Worm (Caenorhabditis elegans): Measurements from ENCODE around the gene C06B8.3.

The C06B8.3 gene

ce11 chrV:15499099-15499498 is 14.7 kb upstream of the C06B8.3 start:
- TF ChIP-seq him-1 (tag; optimal IDR thresholded peaks at IDR 0.05) (no peak), W03F9.2 (tag; optimal IDR thresholded peaks at IDR 0.05) (no peak), dao-5 (tag; optimal IDR thresholded peaks at IDR 0.05) (no peak)

- TF ChIP-seq W03F9.2 (tag; optimal IDR thresholded peaks at IDR 0.05): no peak
- no peak for TF ChIP-seq him-1 (tag; optimal IDR thresholded peaks at IDR 0.05)
Observed at ce11 chrV:15498434-15498833, 14.0 kb upstream of the C06B8.3 start, which contains the start of gene C06B8.7. Gene C06B8.7, plus strand, starts transcription at chrV:15498734.

ce11 chrV:15497731-15498130 is 13.3 kb upstream of the C06B8.3 start:
- TF ChIP-seq dao-5 (tag; optimal IDR thresholded peaks at IDR 0.05) (no peak), him-1 (tag; optimal IDR thresholded peaks at IDR 0.05) (no peak), W03F9.2 (tag; optimal IDR thresholded peaks at IDR 0.05) (no peak)

DNA sequence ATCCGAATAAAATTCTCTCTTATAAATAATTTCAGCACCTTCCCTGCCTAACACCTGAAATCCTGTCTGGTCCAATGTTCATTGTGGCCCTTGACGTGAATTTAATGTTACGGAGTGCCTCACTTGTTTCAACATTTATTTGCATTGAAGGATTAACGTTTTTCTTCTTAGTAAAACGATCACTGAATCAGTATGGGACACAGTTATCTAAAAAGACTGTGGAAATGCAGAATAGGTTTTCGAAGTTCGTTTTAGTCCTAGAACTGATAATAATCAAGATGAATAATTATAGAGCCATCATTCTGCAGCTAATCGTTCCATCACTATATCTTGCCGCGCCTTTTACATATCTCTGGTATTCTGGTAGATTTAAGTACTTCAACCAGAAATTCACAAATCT is 10.7 kb upstream of the C06B8.3 start, which contains the start of gene srh-219:
Gene srh-219 (plus strand): TSS at position 301 of the 400 bp plus-strand sequence.
- no peak for TF ChIP-seq dao-5 (tag; optimal IDR thresholded peaks at IDR 0.05)
- TF ChIP-seq him-1 (tag; optimal IDR thresholded peaks at IDR 0.05): no peak
- TF ChIP-seq W03F9.2 (tag; optimal IDR thresholded peaks at IDR 0.05): no peak

DNA sequence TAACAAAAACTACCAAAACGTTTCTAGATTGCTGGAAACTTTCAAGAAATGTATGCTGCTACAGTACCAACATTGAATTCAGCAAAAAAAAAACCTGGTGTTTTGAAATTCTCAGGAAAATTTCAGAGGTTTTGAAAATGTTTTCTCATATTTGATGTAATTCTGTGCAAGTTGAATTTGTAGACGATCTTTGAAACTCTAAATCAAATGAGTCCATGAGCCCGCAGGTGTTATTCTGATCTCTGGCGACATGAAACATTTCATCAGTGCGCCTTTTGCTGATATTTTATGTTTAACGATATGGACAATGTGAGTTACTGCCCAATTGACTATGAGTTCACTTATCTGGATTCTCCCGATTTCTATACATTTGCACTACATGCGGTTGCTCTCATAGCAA is 9.2 kb upstream of the C06B8.3 start, which contains the start of gene srh-218:
Gene srh-218 (plus strand): TSS at position 301 of the 400 bp plus-strand sequence.
- TF ChIP-seq W03F9.2 (tag; optimal IDR thresholded peaks at IDR 0.05) (no peak), dao-5 (tag; optimal IDR thresholded peaks at IDR 0.05) (no peak), him-1 (tag; optimal IDR thresholded peaks at IDR 0.05) (no peak)

ce11 chrV:15492518-15492917 is 8.1 kb upstream of the C06B8.3 start, which contains the start of gene str-264:
Gene str-264, minus strand, starts transcription at chrV:15492618.
- TF ChIP-seq him-1 (tag; optimal IDR thresholded peaks at IDR 0.05) (no peak), dao-5 (tag; optimal IDR thresholded peaks at IDR 0.05) (no peak), W03F9.2 (tag; optimal IDR thresholded peaks at IDR 0.05) (no peak)

ce11 chrV:15487764-15488163 is 3.3 kb upstream of the C06B8.3 start, which contains the start of gene srw-21:
Gene srw-21, plus strand, starts transcription at chrV:15488064.
- TF ChIP-seq dao-5 (tag; optimal IDR thresholded peaks at IDR 0.05) (no peak), W03F9.2 (tag; optimal IDR thresholded peaks at IDR 0.05) (no peak), him-1 (tag; optimal IDR thresholded peaks at IDR 0.05) (no peak)

ce11 chrV:15483563-15483962 is 874 bp downstream of the C06B8.3 start:
- TF ChIP-seq W03F9.2 (tag; optimal IDR thresholded peaks at IDR 0.05): no peak
- TF ChIP-seq dao-5 (tag; optimal IDR thresholded peaks at IDR 0.05): no peak
- no peak for TF ChIP-seq him-1 (tag; optimal IDR thresholded peaks at IDR 0.05)

- no peak for TF ChIP-seq dao-5 (tag; optimal IDR thresholded peaks at IDR 0.05)
- no peak for TF ChIP-seq W03F9.2 (tag; optimal IDR thresholded peaks at IDR 0.05)
Observed at ce11 chrV:15481374-15481773, 3.1 kb downstream of the C06B8.3 start, which contains the start of gene nhr-150. Gene nhr-150, minus strand, starts transcription at chrV:15481465.

DNA sequence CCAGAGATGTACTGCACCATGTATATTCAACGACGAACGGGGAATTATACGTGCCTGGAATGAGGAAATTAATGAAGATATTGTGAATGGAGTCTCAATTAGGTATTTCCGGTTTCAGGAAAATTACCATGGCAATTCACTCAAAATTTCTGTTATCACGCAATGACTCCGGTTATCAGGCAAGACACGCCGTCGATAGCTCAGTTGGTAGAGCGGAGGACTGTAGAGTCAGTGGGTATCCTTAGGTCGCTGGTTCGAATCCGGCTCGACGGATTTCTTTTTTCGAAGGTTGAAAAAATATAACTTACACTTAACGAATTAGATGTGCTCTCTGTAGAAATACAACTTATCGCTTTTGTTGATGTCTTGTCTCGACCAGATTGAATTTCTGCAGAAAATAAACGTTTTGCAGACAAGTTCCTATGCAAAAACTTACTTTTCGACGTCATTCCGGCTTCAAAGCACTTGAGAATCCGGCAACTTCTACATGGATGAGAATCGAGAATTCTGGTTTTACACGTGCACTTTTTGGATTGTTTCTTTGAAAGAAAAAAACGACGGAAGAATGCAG is 3.8 kb downstream of the C06B8.3 start:
- TF ChIP-seq dao-5 (tag; optimal IDR thresholded peaks at IDR 0.05) (no peak), him-1 (tag; optimal IDR thresholded peaks at IDR 0.05) (no peak), W03F9.2 (tag; optimal IDR thresholded peaks at IDR 0.05) (no peak)

DNA sequence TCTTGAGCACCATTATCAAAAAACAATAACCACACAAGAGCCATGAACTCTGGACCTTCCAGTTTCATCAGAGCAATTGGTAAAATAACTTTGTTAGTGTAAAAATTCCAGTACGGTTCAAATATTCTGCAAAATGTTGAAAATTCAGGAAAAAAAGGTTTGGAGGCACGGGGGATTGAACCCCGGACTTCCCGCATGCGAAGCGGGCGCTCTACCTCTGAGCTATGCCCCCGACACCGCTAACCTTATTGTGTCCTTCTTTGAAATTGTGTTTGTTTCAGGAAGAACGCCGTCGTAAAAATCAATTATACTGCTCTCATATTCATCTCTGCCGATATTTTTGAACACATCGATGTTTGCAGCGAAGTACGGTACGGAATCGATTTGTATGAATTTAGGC is 4.6 kb downstream of the C06B8.3 start:
- no peak for TF ChIP-seq dao-5 (tag; optimal IDR thresholded peaks at IDR 0.05)
- TF ChIP-seq him-1 (tag; optimal IDR thresholded peaks at IDR 0.05): no peak
- TF ChIP-seq W03F9.2 (tag; optimal IDR thresholded peaks at IDR 0.05): no peak

ce11 chrV:15479107-15479506 is 5.3 kb downstream of the C06B8.3 start:
- TF ChIP-seq dao-5 (tag; optimal IDR thresholded peaks at IDR 0.05) (no peak), W03F9.2 (tag; optimal IDR thresholded peaks at IDR 0.05) (no peak), him-1 (tag; optimal IDR thresholded peaks at IDR 0.05) (no peak)

DNA sequence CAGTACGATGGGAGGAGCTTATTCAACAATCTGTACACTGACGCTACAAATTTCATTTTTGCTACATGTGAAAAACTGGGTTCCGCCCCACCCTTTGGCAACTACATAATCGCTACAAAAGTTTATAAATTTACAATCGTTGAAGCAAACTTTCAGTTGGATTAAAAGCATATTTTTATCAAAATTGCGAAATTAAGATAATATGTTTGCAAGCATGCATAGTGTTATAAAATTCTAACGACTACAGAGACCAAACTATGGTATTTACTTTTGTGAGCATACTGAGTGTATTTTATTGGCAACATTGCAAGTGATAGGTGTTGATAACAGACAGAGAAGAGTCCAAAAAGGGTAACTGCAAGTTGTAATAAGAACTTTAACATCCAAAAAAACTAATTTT is 5.8 kb downstream of the C06B8.3 start, which contains the start of gene C06B8.2:
Gene C06B8.2 (minus strand): TSS at position 153 of the 400 bp plus-strand sequence.
- TF ChIP-seq dao-5 (tag; optimal IDR thresholded peaks at IDR 0.05) (no peak), W03F9.2 (tag; optimal IDR thresholded peaks at IDR 0.05) (no peak), him-1 (tag; optimal IDR thresholded peaks at IDR 0.05) (no peak)

DNA sequence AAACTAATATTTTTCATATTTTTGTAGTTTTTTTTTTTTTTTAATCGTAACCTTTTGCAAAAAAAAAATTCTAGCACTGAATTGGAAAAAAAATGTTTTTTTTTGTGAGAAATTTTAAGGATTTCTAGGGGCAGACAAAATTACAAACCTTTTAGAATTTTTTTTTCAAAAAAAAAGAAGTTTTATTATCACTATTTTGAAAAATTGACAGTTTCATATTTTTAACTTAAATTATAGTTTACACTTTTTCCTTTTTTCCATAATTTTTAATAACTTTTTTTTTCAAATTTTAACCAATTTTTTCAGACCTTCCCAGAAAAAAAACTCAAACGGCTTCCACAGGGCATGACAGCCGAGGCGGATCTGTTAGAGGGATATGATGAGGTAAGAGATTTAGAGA is 13.4 kb downstream of the C06B8.3 start, which contains the start of gene dpf-1:
Gene dpf-1 (plus strand): TSS at position 301 of the 400 bp plus-strand sequence.
- no peak for TF ChIP-seq him-1 (tag; optimal IDR thresholded peaks at IDR 0.05)
- no peak for TF ChIP-seq dao-5 (tag; optimal IDR thresholded peaks at IDR 0.05)
- no peak for TF ChIP-seq W03F9.2 (tag; optimal IDR thresholded peaks at IDR 0.05)

DNA sequence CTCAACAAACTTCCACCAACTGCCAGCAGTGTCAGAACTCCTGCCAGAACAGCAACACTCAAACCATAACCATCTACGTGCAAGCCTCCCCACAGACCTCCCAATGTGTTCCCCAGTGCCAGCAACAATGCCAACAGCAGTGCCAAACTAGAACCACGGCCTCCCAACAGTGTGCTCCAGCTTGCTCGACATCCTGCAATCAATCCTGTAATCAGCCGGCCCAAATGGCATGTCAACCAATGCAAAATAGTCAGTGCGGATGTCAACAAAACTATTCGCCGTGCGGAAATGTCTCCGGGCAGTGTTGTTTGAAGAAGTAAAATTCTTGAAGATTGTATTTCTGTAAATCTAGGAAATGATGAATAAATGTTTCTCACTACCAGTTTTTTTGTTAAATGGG is 17.7 kb downstream of the C06B8.3 start:
- TF ChIP-seq dao-5 (tag; optimal IDR thresholded peaks at IDR 0.05) (no peak), W03F9.2 (tag; optimal IDR thresholded peaks at IDR 0.05) (no peak), him-1 (tag; optimal IDR thresholded peaks at IDR 0.05) (no peak)

Data from whole organism, L4/young adult.